Fruit fly (Drosophila melanogaster) whole organism, pupa: ENCODE data around the gene CG18480.
"Not testable (repeated sequence)": the region's sequence is repeated elsewhere in the genome, so short reads cannot be mapped to it uniquely, and the experiment has no call there.

Source experiments
- CG10348 ChIP-seq: fragments of 200-800 bp; sonication (Bioruptor generic); IDR thresholded peaks from 2 replicates; pipeline ENCODE4 v1.3.6; 2022; ENCODE audit warnings: missing biosample characterization, missing genetic modification characterization
- CG12605 ChIP-seq: fragments of 200-800 bp; sonication (Bioruptor generic); IDR thresholded peaks from 2 replicates; pipeline ENCODE4 v1.3.6; 2022; ENCODE audit warnings: missing biosample characterization, missing genetic modification characterization
- CG14655 ChIP-seq: fragments of 200-800 bp; sonication (Bioruptor generic); optimal IDR thresholded peaks from 3 replicates; lab custom pipeline; 2017; ENCODE audit warnings: mild to moderate bottlenecking, missing biosample characterization, missing genetic modification reagents, missing genetic modification characterization
- CG15710 ChIP-seq: fragments of 200-800 bp; sonication (Bioruptor generic); optimal IDR thresholded peaks from 2 replicates; lab custom pipeline; 2018; ENCODE audit warnings: missing biosample characterization, mild to moderate bottlenecking, missing genetic modification characterization, moderate library complexity
- CG32121 ChIP-seq: fragments of 200-800 bp; sonication (Bioruptor generic); IDR thresholded peaks from 2 replicates; pipeline ENCODE4 v1.3.6; 2022; ENCODE audit warnings: missing biosample characterization, missing genetic modification characterization
- CG34367 ChIP-seq: fragments of 200-800 bp; sonication (Bioruptor generic); optimal IDR thresholded peaks from 2 replicates; lab custom pipeline; 2018; ENCODE audit warnings: missing biosample characterization, mild to moderate bottlenecking, missing genetic modification characterization
- CG4496 ChIP-seq: fragments of 200-800 bp; sonication (Bioruptor generic); IDR thresholded peaks from 3 replicates; pipeline ENCODE4 v1.3.6; 2022; ENCODE audit warnings: missing biosample characterization, missing genetic modification characterization
- CG9948 ChIP-seq: fragments of 200-800 bp; sonication (Bioruptor generic); optimal IDR thresholded peaks from 2 replicates; lab custom pipeline; 2018; ENCODE audit warnings: missing biosample characterization, mild to moderate bottlenecking, missing genetic modification characterization, moderate library complexity
- D1 ChIP-seq: fragments of 200-800 bp; sonication (Bioruptor generic); optimal IDR thresholded peaks from 2 replicates; lab custom pipeline; 2018; ENCODE audit warnings: missing biosample characterization, mild to moderate bottlenecking, missing genetic modification characterization, moderate library complexity
- EcR ChIP-seq: fragments of 200-800 bp; sonication (Bioruptor generic); optimal IDR thresholded peaks from 3 replicates; lab custom pipeline; 2019; ENCODE audit warnings: missing biosample characterization, missing genetic modification characterization, mild to moderate bottlenecking, moderate library complexity, missing genetic modification reagents
- fd96Ca ChIP-seq: fragments of 200-800 bp; sonication (Bioruptor generic); IDR thresholded peaks from 3 replicates; pipeline ENCODE4 v1.3.6; 2022; ENCODE audit warnings: missing biosample characterization, missing genetic modification characterization
- gl ChIP-seq: fragments of 200-800 bp; sonication (Bioruptor generic); optimal IDR thresholded peaks from 2 replicates; lab custom pipeline; 2018; ENCODE audit warnings: missing biosample characterization, mild to moderate bottlenecking, missing genetic modification characterization
- rn ChIP-seq: fragments of 200-800 bp; sonication (Bioruptor generic); IDR thresholded peaks from 2 replicates; pipeline ENCODE4 v1.3.6; 2022; ENCODE audit warnings: missing biosample characterization, missing genetic modification characterization

dm6 chr2L:15676002-15676401 lies 46.2 kb downstream of the CG18480 start, which contains the start of gene CG43923:
- not testable (repeated sequence) for TF ChIP-seq CG14655 (GFP tag; lab: Kevin White, UChicago); fd96Ca (GFP tag; lab: Robert Waterston, UW); CG15710; CG10348 (GFP tag; lab: Robert Waterston, UW); CG12605; EcR (GFP tag; lab: Kevin White, UChicago); gl (tag; lab: Kevin White, UChicago); D1; CG9948 (tag; lab: Kevin White, UChicago); rn (GFP tag; lab: Robert Waterston, UW); CG34367 (tag; lab: Kevin White, UChicago); CG4496 (GFP tag; lab: Robert Waterston, UW); CG32121 (GFP tag; lab: Robert Waterston, UW)
